Fruit fly (Drosophila melanogaster) whole organism, embryonic: ENCODE results near the gene vih.

ENCODE experiments used
- Antp ChIP-seq: fragments of 200-800 bp; sonication (Bioruptor generic); optimal IDR thresholded peaks from 3 replicates; lab custom pipeline; 2016; ENCODE audit warnings: missing biosample characterization, missing genetic modification characterization
- CG11093 ChIP-seq: fragments of 200-800 bp; sonication (Bioruptor generic); IDR thresholded peaks from 3 replicates; pipeline ENCODE4 v1.3.6; 2022; ENCODE audit warnings: missing biosample characterization, missing genetic modification characterization
- CG12391 ChIP-seq: fragments of 200-800 bp; sonication (Bioruptor generic); optimal IDR thresholded peaks from 3 replicates; lab custom pipeline; 2018; ENCODE audit warnings: missing biosample characterization, mild to moderate bottlenecking, missing genetic modification characterization, moderate library complexity
- CG12659 ChIP-seq: fragments of 200-800 bp; sonication (Bioruptor generic); optimal IDR thresholded peaks from 3 replicates; lab custom pipeline; 2017; ENCODE audit warnings: mild to moderate bottlenecking, missing biosample characterization, missing genetic modification reagents, missing genetic modification characterization
- CG15073 ChIP-seq: fragments of 200-800 bp; sonication (Bioruptor generic); optimal IDR thresholded peaks from 2 replicates; lab custom pipeline; 2016; ENCODE audit warnings: missing biosample characterization, missing genetic modification characterization
- CG15269 ChIP-seq: fragments of 200-800 bp; sonication (Bioruptor generic); optimal IDR thresholded peaks from 2 replicates; lab custom pipeline; 2018; ENCODE audit warnings: missing biosample characterization, mild to moderate bottlenecking, missing genetic modification characterization, moderate library complexity
- CG16815 ChIP-seq: fragments of 200-800 bp; sonication (Bioruptor generic); optimal IDR thresholded peaks from 3 replicates; lab custom pipeline; 2017; ENCODE audit warnings: missing biosample characterization, mild to moderate bottlenecking, missing genetic modification characterization
- CG17186 ChIP-seq: fragments of 200-800 bp; sonication (Bioruptor generic); optimal IDR thresholded peaks from 3 replicates; lab custom pipeline; 2017; ENCODE audit warnings: missing biosample characterization, missing genetic modification reagents, missing genetic modification characterization
- CG17802 ChIP-seq: fragments of 200-800 bp; sonication (Bioruptor generic); optimal IDR thresholded peaks from 2 replicates; lab custom pipeline; 2018; ENCODE audit warnings: missing biosample characterization, mild to moderate bottlenecking, missing genetic modification characterization, moderate library complexity
- CG18011 ChIP-seq: fragments of 200-800 bp; sonication (Bioruptor generic); optimal IDR thresholded peaks from 2 replicates; lab custom pipeline; 2017; ENCODE audit warnings: missing biosample characterization, missing genetic modification characterization, mild to moderate bottlenecking, moderate library complexity, missing genotype
- CG18599 ChIP-seq: fragments of 200-800 bp; sonication (Bioruptor generic); optimal IDR thresholded peaks from 3 replicates; lab custom pipeline; 2017; ENCODE audit warnings: missing biosample characterization, missing genetic modification characterization, mild to moderate bottlenecking, moderate library complexity, missing genetic modification reagents
- CG34422 ChIP-seq: fragments of 200-800 bp; sonication (Bioruptor generic); IDR thresholded peaks from 3 replicates; pipeline ENCODE4 v1.3.6; 2022; ENCODE audit warnings: missing biosample characterization, missing genetic modification characterization
- CG4854 ChIP-seq: fragments of 200-800 bp; sonication (Bioruptor generic); optimal IDR thresholded peaks from 2 replicates; lab custom pipeline; 2016; ENCODE audit warnings: missing biosample characterization, missing genetic modification characterization, inconsistent platforms
- CG5180 ChIP-seq: fragments of 200-800 bp; sonication (Bioruptor generic); optimal IDR thresholded peaks from 3 replicates; lab custom pipeline; 2017; ENCODE audit warnings: missing biosample characterization, missing genetic modification characterization, mild to moderate bottlenecking, moderate library complexity, missing genetic modification reagents
- CG6854 ChIP-seq: fragments of 200-800 bp; sonication (Bioruptor generic); optimal IDR thresholded peaks from 3 replicates; lab custom pipeline; 2017; ENCODE audit warnings: missing biosample characterization, mild to moderate bottlenecking, missing genetic modification characterization
- CG7372 ChIP-seq: fragments of 200-800 bp; sonication (Bioruptor generic); IDR thresholded peaks from 2 replicates; pipeline ENCODE4 v1.3.6; 2022; ENCODE audit warnings: missing biosample characterization, missing genetic modification characterization
- CG7928 ChIP-seq: fragments of 200-800 bp; sonication (Bioruptor generic); optimal IDR thresholded peaks from 2 replicates; lab custom pipeline; 2017; ENCODE audit warnings: missing biosample characterization, mild to moderate bottlenecking, missing genetic modification characterization
- CG8281 ChIP-seq: fragments of 200-800 bp; sonication (Bioruptor generic); optimal IDR thresholded peaks from 2 replicates; lab custom pipeline; 2018; ENCODE audit warnings: missing biosample characterization, mild to moderate bottlenecking, missing genetic modification characterization, moderate library complexity
- CG9727 ChIP-seq: fragments of 200-800 bp; sonication (Bioruptor generic); optimal IDR thresholded peaks from 3 replicates; lab custom pipeline; 2017; ENCODE audit warnings: missing biosample characterization, mild to moderate bottlenecking, missing genetic modification characterization
- CG9932 ChIP-seq: fragments of 200-800 bp; sonication (Bioruptor generic); IDR thresholded peaks from 2 replicates; pipeline ENCODE4 v1.3.6; 2022; ENCODE audit warnings: missing biosample characterization, missing genetic modification characterization
- Hmx ChIP-seq: fragments of 200-800 bp; sonication (Bioruptor generic); optimal IDR thresholded peaks from 2 replicates; lab custom pipeline; 2016; ENCODE audit warnings: missing biosample characterization, missing genetic modification characterization
- Kr ChIP-seq: fragments of 200-800 bp; sonication (Bioruptor generic); optimal IDR thresholded peaks from 2 replicates; lab custom pipeline; 2017; ENCODE audit warnings: missing biosample characterization, mild to moderate bottlenecking, missing genetic modification characterization
- Med ChIP-seq: fragments of 200-800 bp; sonication (Bioruptor generic); peaks from one replicate; lab custom pipeline; 2016; ENCODE audit warnings: missing biosample characterization, missing genetic modification characterization, mild to moderate bottlenecking, inconsistent platforms, moderate library complexity
- Meics ChIP-seq: fragments of 200-800 bp; sonication (Bioruptor generic); optimal IDR thresholded peaks from 2 replicates; lab custom pipeline; 2017; ENCODE audit warnings: missing biosample characterization, mild to moderate bottlenecking, missing genetic modification characterization
- Mes4 ChIP-seq: fragments of 200-800 bp; sonication (Bioruptor generic); optimal IDR thresholded peaks from 2 replicates; lab custom pipeline; 2016; ENCODE audit warnings: missing biosample characterization, missing genetic modification characterization
- Scr ChIP-seq: fragments of 200-800 bp; sonication (Bioruptor generic); IDR thresholded peaks from 2 replicates; pipeline ENCODE4 v1.3.6; 2022; ENCODE audit warnings: missing biosample characterization, missing genetic modification characterization; ENCODE audit not compliant: partially characterized antibody
- amos ChIP-seq: fragments of 200-800 bp; sonication (Bioruptor generic); IDR thresholded peaks from 2 replicates; pipeline ENCODE4 v1.3.6; 2022; ENCODE audit warnings: missing biosample characterization, missing genetic modification characterization; ENCODE audit not compliant: partially characterized antibody
- bsh ChIP-seq, 2 experiments: fragments of 200-800 bp; sonication (Bioruptor generic); optimal IDR thresholded peaks; 2 replicates each; lab custom pipeline; 2017 to 2018; ENCODE audit warnings: mild to moderate bottlenecking in 2 of 2, missing biosample characterization in 2 of 2, missing genetic modification characterization in 2 of 2, moderate library complexity in 1 of 2
- chm ChIP-seq: fragments of 200-800 bp; sonication (Bioruptor generic); IDR thresholded peaks from 2 replicates; pipeline ENCODE4 v1.3.6; 2022; ENCODE audit warnings: missing biosample characterization, missing genetic modification characterization
- dati ChIP-seq: fragments of 200-800 bp; sonication (Bioruptor generic); IDR thresholded peaks from 2 replicates; pipeline ENCODE4 v1.3.6; 2022; ENCODE audit warnings: missing biosample characterization, missing genetic modification characterization
- emc ChIP-seq: fragments of 200-800 bp; sonication (Bioruptor generic); optimal IDR thresholded peaks from 2 replicates; lab custom pipeline; 2016; ENCODE audit warnings: missing biosample characterization, missing genetic modification characterization
- eyg ChIP-seq: fragments of 200-800 bp; sonication (Bioruptor generic); optimal IDR thresholded peaks from 3 replicates; lab custom pipeline; 2016; ENCODE audit warnings: missing biosample characterization, missing genetic modification characterization
- fd96Cb ChIP-seq: fragments of 200-800 bp; sonication (Bioruptor generic); optimal IDR thresholded peaks from 2 replicates; lab custom pipeline; 2018; ENCODE audit warnings: missing biosample characterization, mild to moderate bottlenecking, missing genetic modification characterization, moderate library complexity
- fru ChIP-seq: fragments of >200 bp; optimal IDR thresholded peaks from 2 replicates; lab custom pipeline; 2017
- gcm2 ChIP-seq: fragments of 200-800 bp; sonication (Bioruptor generic); optimal IDR thresholded peaks from 2 replicates; lab custom pipeline; 2016; ENCODE audit warnings: missing biosample characterization, missing genetic modification characterization
- gfzf ChIP-seq: fragments of 200-800 bp; sonication (Bioruptor generic); optimal IDR thresholded peaks from 2 replicates; lab custom pipeline; 2016; ENCODE audit warnings: missing biosample characterization, mild to moderate bottlenecking, missing genetic modification characterization, moderate library complexity
- gt ChIP-seq: fragments of 200-800 bp; sonication (Bioruptor generic); IDR thresholded peaks from 2 replicates; pipeline ENCODE4 v1.3.6; 2022; ENCODE audit warnings: missing biosample characterization, missing genetic modification characterization
- hbn ChIP-seq: fragments of 200-800 bp; sonication (Bioruptor generic); IDR thresholded peaks from 2 replicates; pipeline ENCODE4 v1.3.6; 2022; ENCODE audit warnings: missing biosample characterization, missing genetic modification characterization; ENCODE audit not compliant: partially characterized antibody
- ind ChIP-seq: fragments of 200-800 bp; sonication (Bioruptor generic); optimal IDR thresholded peaks from 3 replicates; lab custom pipeline; 2016; ENCODE audit warnings: missing biosample characterization, missing genetic modification characterization
- inv ChIP-seq: fragments of 200-800 bp; sonication (Bioruptor generic); IDR thresholded peaks from 2 replicates; pipeline ENCODE4 v1.3.6; 2022; ENCODE audit warnings: missing biosample characterization, missing genetic modification characterization; ENCODE audit not compliant: partially characterized antibody
- jumu ChIP-seq: fragments of 200-800 bp; sonication (Bioruptor generic); optimal IDR thresholded peaks from 3 replicates; lab custom pipeline; 2016; ENCODE audit warnings: missing biosample characterization, missing genetic modification characterization
- lbe ChIP-seq: fragments of 200-800 bp; sonication (Bioruptor generic); optimal IDR thresholded peaks from 2 replicates; lab custom pipeline; 2016; ENCODE audit warnings: missing biosample characterization, mild to moderate bottlenecking, missing genetic modification characterization
- nmo ChIP-seq: fragments of 200-800 bp; sonication (Bioruptor generic); optimal IDR thresholded peaks from 2 replicates; lab custom pipeline; 2018; ENCODE audit warnings: missing biosample characterization, mild to moderate bottlenecking, missing genetic modification characterization, moderate library complexity
- schlank ChIP-seq: fragments of 200-800 bp; sonication (Bioruptor generic); optimal IDR thresholded peaks from 2 replicates; lab custom pipeline; 2018; ENCODE audit warnings: missing biosample characterization, mild to moderate bottlenecking, missing genetic modification characterization
- sisA ChIP-seq: fragments of 200-800 bp; sonication (Bioruptor generic); IDR thresholded peaks from 2 replicates; pipeline ENCODE4 v1.3.6; 2022; ENCODE audit warnings: missing biosample characterization, missing genetic modification characterization
- tgo ChIP-seq: fragments of 200-800 bp; sonication (Bioruptor generic); IDR thresholded peaks from 3 replicates; pipeline ENCODE4 v1.3.6; 2022; ENCODE audit warnings: missing biosample characterization, missing genetic modification characterization
- tin ChIP-seq: fragments of 200-800 bp; sonication (Bioruptor generic); optimal IDR thresholded peaks from 3 replicates; lab custom pipeline; 2016; ENCODE audit warnings: missing biosample characterization, missing genetic modification characterization
- toy ChIP-seq: fragments of 200-800 bp; sonication (Bioruptor generic); IDR thresholded peaks from 2 replicates; pipeline ENCODE4 v1.3.6; 2022; ENCODE audit warnings: missing biosample characterization, missing genetic modification characterization
- vvl ChIP-seq: fragments of 200-800 bp; sonication (Bioruptor generic); IDR thresholded peaks from 2 replicates; pipeline ENCODE4 v1.3.6; 2022; ENCODE audit warnings: missing biosample characterization, missing genetic modification characterization
- z ChIP-seq: fragments of 200-800 bp; sonication (Bioruptor generic); IDR thresholded peaks from 3 replicates; pipeline ENCODE4 v1.3.6; 2022; ENCODE audit warnings: missing biosample characterization, missing genetic modification characterization

Gene vih

DNA sequence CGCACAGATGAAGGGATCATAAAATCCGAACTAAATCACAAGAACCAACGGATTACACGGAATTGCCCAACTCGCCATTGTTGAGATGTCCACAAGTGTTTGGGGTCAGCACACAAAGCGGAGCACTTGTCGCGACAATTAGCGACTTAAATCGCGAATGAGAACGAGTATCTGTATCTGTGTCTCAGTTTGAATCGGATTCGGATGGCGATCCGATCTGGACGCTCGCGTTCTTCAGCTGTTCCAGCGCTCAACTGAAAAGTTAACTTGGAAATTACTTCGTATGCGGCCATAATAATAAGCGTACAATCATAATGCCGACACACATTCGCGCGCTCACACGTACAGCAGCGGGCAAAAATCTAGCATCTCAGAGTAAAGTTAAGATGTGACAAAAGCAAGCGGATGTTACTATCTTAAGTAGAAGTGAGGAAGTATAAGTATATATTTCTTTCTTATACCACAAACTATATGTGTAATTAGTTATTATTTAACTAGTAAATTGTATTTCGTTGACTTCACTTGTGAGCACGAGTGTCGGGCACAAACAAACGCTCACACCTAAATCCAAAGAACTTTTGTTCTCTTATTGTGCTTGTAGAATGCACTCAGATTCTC lies 13.6 kb upstream of the vih start, which contains the start of gene CG10660 (continued):
- peak; percentile 87 for TF ChIP-seq sisA
- no peak for TF ChIP-seq hbn (GFP tag; lab: Robert Waterston, UW)
- peak; percentile 22 for TF ChIP-seq CG15073 (GFP tag; lab: Kevin White, UChicago)
- peak; percentile 91 for TF ChIP-seq chm
- TF ChIP-seq CG18599 (GFP tag; lab: Kevin White, UChicago): peak; percentile 88
- TF ChIP-seq CG6854 (GFP tag; lab: Kevin White, UChicago): peak; percentile 76
- TF ChIP-seq Scr: no peak
- TF ChIP-seq schlank (tag; lab: Kevin White, UChicago): peak; percentile 64
- TF ChIP-seq CG5180: peak; percentile 68
- peak; percentile 91 for TF ChIP-seq CG15269 (tag; lab: Kevin White, UChicago)
- peak; percentile 92 to 96 for TF ChIP-seq bsh (GFP tag; optimal IDR thresholded peaks at IDR 0.05; lab: Kevin White, UChicago)
- peak; percentile 49 for TF ChIP-seq CG17186 (GFP tag; lab: Kevin White, UChicago)
- peak; percentile 95 for TF ChIP-seq Med
- peak; percentile 86 for TF ChIP-seq Meics
- peak; percentile 96 for TF ChIP-seq vvl (GFP tag; lab: Robert Waterston, UW)
- peak; percentile 1 for TF ChIP-seq Hmx (GFP tag; lab: Kevin White, UChicago)
- TF ChIP-seq Mes4 (GFP tag; lab: Kevin White, UChicago): peak; percentile 74
- TF ChIP-seq CG34422 (GFP tag; lab: Robert Waterston, UW): peak; percentile 91
- no peak for TF ChIP-seq emc (GFP tag; lab: Kevin White, UChicago)
- TF ChIP-seq CG16815: peak; percentile 68
- peak; percentile 80 for TF ChIP-seq lbe (GFP tag; lab: Kevin White, UChicago)
- TF ChIP-seq CG11093 (GFP tag; lab: Robert Waterston, UW): peak; percentile 70; the same call in 2 of the 3 replicates
- TF ChIP-seq CG7928 (GFP tag; lab: Kevin White, UChicago): peak; percentile 34
- peak; percentile 73 for TF ChIP-seq CG18011
- TF ChIP-seq dati: peak; percentile 50; the same call in 1 of the 2 replicates
- TF ChIP-seq CG8281 (tag; lab: Kevin White, UChicago): peak; percentile 58
- peak; percentile 91 for TF ChIP-seq nmo (GFP tag; lab: Kevin White, UChicago)
- TF ChIP-seq CG9727 (GFP tag; lab: Kevin White, UChicago): peak; percentile 84
- peak; percentile 68 for TF ChIP-seq CG9932 (GFP tag; lab: Robert Waterston, UW)
- no peak for TF ChIP-seq gt (GFP tag; lab: Robert Waterston, UW)
- TF ChIP-seq CG7372: peak; percentile 64
- no peak for TF ChIP-seq fru (lab: Kevin White, UChicago)
- peak; percentile 80 for TF ChIP-seq tgo
- peak; percentile 73 for TF ChIP-seq z (GFP tag; lab: Robert Waterston, UW)
- no peak for TF ChIP-seq gfzf (GFP tag; lab: Kevin White, UChicago)
- 0 out of 2 replicates have a peak, but pooled peaks have one; percentile 44 for TF ChIP-seq toy (GFP tag; lab: Robert Waterston, UW)
- TF ChIP-seq CG17802 (tag; lab: Kevin White, UChicago): peak; percentile 65
- peak; percentile 92 for TF ChIP-seq CG12391
- TF ChIP-seq fd96Cb (tag; lab: Kevin White, UChicago): peak; percentile 91
- no peak for TF ChIP-seq Kr (GFP tag; lab: Kevin White, UChicago)
- peak; percentile 42 for TF ChIP-seq jumu (GFP tag; lab: Kevin White, UChicago)
- TF ChIP-seq ind: peak; percentile 81
- peak; percentile 69 for TF ChIP-seq gcm2 (GFP tag; lab: Kevin White, UChicago)
- TF ChIP-seq tin (GFP tag; lab: Kevin White, UChicago): peak; percentile 84
- TF ChIP-seq Antp (GFP tag; lab: Kevin White, UChicago): peak; percentile 56
- peak; percentile 84 for TF ChIP-seq CG12659 (GFP tag; lab: Kevin White, UChicago)
- no peak for TF ChIP-seq inv (GFP tag; lab: Robert Waterston, UW)
- peak; percentile 77 for TF ChIP-seq CG4854 (GFP tag; lab: Kevin White, UChicago)
- no peak for TF ChIP-seq amos (GFP tag; lab: Robert Waterston, UW)
- TF ChIP-seq eyg (GFP tag; lab: Kevin White, UChicago): peak; percentile 57
